Worm (Caenorhabditis elegans) whole organism, L1 larva: ENCODE results near the gene Y73B6BL.14.

ENCODE experiments used
- C34B4.2 ChIP-seq: sonication (generic microtip); optimal IDR thresholded peaks from 2 replicates; lab custom pipeline; 2017; ENCODE audit warnings: mild to moderate bottlenecking, missing genetic modification characterization, missing compliant biosample characterization
- alr-1 ChIP-seq: fragments of 200-800 bp; sonication (Bioruptor generic); optimal IDR thresholded peaks from 2 replicates; lab custom pipeline; 2018; ENCODE audit warnings: borderline replicate concordance, mild to moderate bottlenecking, missing genetic modification characterization, missing compliant biosample characterization
- ama-1 ChIP-seq: fragments of 150-350 bp; optimal IDR thresholded peaks from 2 replicates; lab custom pipeline; 2014
- ceh-90 ChIP-seq: sonication (generic microtip); optimal IDR thresholded peaks from 2 replicates; lab custom pipeline; 2016; ENCODE audit warnings: missing genetic modification characterization, missing compliant biosample characterization
- dpl-1 ChIP-seq, 3 experiments: fragments of 150-350 bp in 2 of 3; sonication (generic microtip) in 1 of 3; optimal IDR thresholded peaks; 2 replicates each; lab custom pipeline; 2014 to 2017; ENCODE audit warnings: missing biosample characterization in 3 of 3, missing genetic modification characterization in 3 of 3, missing genetic modification reagents in 3 of 3
- dsc-1 ChIP-seq: sonication (generic microtip); optimal IDR thresholded peaks from 2 replicates; lab custom pipeline; 2016; ENCODE audit warnings: mild to moderate bottlenecking, missing genetic modification characterization, missing compliant biosample characterization
- efl-1 ChIP-seq, 4 experiments: fragments of 150-350 bp; optimal IDR thresholded peaks in 3 of 4; peaks in 1 of 4; 1 replicate in 1 of 4; 2 replicates in 3 of 4; lab custom pipeline; 2014; ENCODE audit warnings: missing biosample characterization in 2 of 4, missing genetic modification characterization in 2 of 4, missing genetic modification reagents in 2 of 4
- egl-13 ChIP-seq: sonication (generic microtip); optimal IDR thresholded peaks from 2 replicates; lab custom pipeline; 2016; ENCODE audit warnings: missing genotype, missing genetic modification reagents, missing genetic modification characterization, missing compliant biosample characterization
- elt-2 ChIP-seq: sonication (generic microtip); optimal IDR thresholded peaks from 2 replicates; lab custom pipeline; 2016; ENCODE audit warnings: missing genetic modification characterization, mild to moderate bottlenecking, inconsistent platforms, missing compliant biosample characterization, missing genetic modification reagents
- fkh-4 ChIP-seq: sonication (generic microtip); optimal IDR thresholded peaks from 2 replicates; lab custom pipeline; 2016; ENCODE audit warnings: missing compliant biosample characterization, missing genetic modification characterization, borderline replicate concordance
- hlh-17 ChIP-seq: fragments of 200-800 bp; sonication (Bioruptor generic); optimal IDR thresholded peaks from 2 replicates; lab custom pipeline; 2018; ENCODE audit warnings: missing genetic modification characterization, mild to moderate bottlenecking, missing compliant biosample characterization, moderate library complexity, borderline replicate concordance
- irx-1 ChIP-seq: sonication (generic microtip); optimal IDR thresholded peaks from 2 replicates; lab custom pipeline; 2016; ENCODE audit warnings: missing genetic modification characterization, missing compliant biosample characterization
- isw-1 ChIP-seq: fragments of 200-800 bp; sonication (Bioruptor generic); IDR thresholded peaks from 2 replicates; pipeline ENCODE4 v1.3.6; 2022; ENCODE audit warnings: missing genetic modification characterization, missing compliant biosample characterization
- lin-35 ChIP-seq, 2 experiments: fragments of 150-350 bp; optimal IDR thresholded peaks; 2 replicates each; lab custom pipeline; 2014; ENCODE audit warnings: missing biosample characterization in 2 of 2, missing genetic modification characterization in 2 of 2, missing genetic modification reagents in 2 of 2
- lir-3 ChIP-seq: sonication (generic microtip); optimal IDR thresholded peaks from 2 replicates; lab custom pipeline; 2016; ENCODE audit warnings: mild to moderate bottlenecking, missing genetic modification characterization, moderate library complexity, missing compliant biosample characterization; ENCODE audit not compliant: poor library complexity
- lsy-2 ChIP-seq, 2 experiments: fragments of 150-350 bp; optimal IDR thresholded peaks; 2 replicates each; lab custom pipeline; 2014; ENCODE audit warnings: missing biosample characterization in 2 of 2, missing genetic modification characterization in 2 of 2
- mef-2 ChIP-seq: fragments of 150-350 bp; optimal IDR thresholded peaks from 2 replicates; lab custom pipeline; 2014; ENCODE audit warnings: missing biosample characterization, missing genetic modification characterization
- nhr-11 ChIP-seq: fragments of 150-350 bp; optimal IDR thresholded peaks from 2 replicates; lab custom pipeline; 2014; ENCODE audit warnings: missing biosample characterization, missing genetic modification characterization
- nhr-12 ChIP-seq: sonication (generic microtip); optimal IDR thresholded peaks from 2 replicates; lab custom pipeline; 2017; ENCODE audit warnings: missing biosample characterization, missing genetic modification characterization
- nhr-19 ChIP-seq: fragments of 200-800 bp; sonication (Bioruptor generic); conservative IDR thresholded peaks from 2 replicates; pipeline ENCODE4 v1.3.6; 2022; ENCODE audit warnings: missing genetic modification characterization, missing compliant biosample characterization
- nhr-20 ChIP-seq: sonication (generic microtip); optimal IDR thresholded peaks from 2 replicates; lab custom pipeline; 2016; ENCODE audit warnings: mild to moderate bottlenecking, missing genetic modification characterization, missing compliant biosample characterization
- nhr-237 ChIP-seq: fragments of 150-350 bp; optimal IDR thresholded peaks from 2 replicates; lab custom pipeline; 2014; ENCODE audit warnings: missing biosample characterization, missing genetic modification characterization
- nhr-47 ChIP-seq: sonication (generic microtip); optimal IDR thresholded peaks from 2 replicates; lab custom pipeline; 2016; ENCODE audit warnings: mild to moderate bottlenecking, missing genetic modification characterization, moderate library complexity, missing compliant biosample characterization
- nhr-71 ChIP-seq: sonication (generic microtip); optimal IDR thresholded peaks from 2 replicates; lab custom pipeline; 2016; ENCODE audit warnings: mild to moderate bottlenecking, missing genetic modification characterization, moderate library complexity, missing compliant biosample characterization
- nhr-85 ChIP-seq: sonication (generic microtip); peaks from one replicate; lab custom pipeline; 2016; ENCODE audit warnings: missing genetic modification characterization, inconsistent platforms, missing compliant biosample characterization
- nhr-90 ChIP-seq: sonication (generic microtip); optimal IDR thresholded peaks from 2 replicates; lab custom pipeline; 2016; ENCODE audit warnings: mild to moderate bottlenecking, missing genetic modification characterization, missing compliant biosample characterization; ENCODE audit not compliant: poor library complexity
- rnt-1 ChIP-seq: sonication (generic microtip); optimal IDR thresholded peaks from 2 replicates; lab custom pipeline; 2016; ENCODE audit warnings: mild to moderate bottlenecking, missing genetic modification characterization, moderate library complexity, missing compliant biosample characterization
- snpc-4 ChIP-seq: fragments of 150-350 bp; optimal IDR thresholded peaks from 2 replicates; lab custom pipeline; 2014; ENCODE audit warnings: missing biosample characterization, missing genetic modification characterization
- snu-23 ChIP-seq: sonication (generic microtip); optimal IDR thresholded peaks from 2 replicates; lab custom pipeline; 2016; ENCODE audit warnings: missing genetic modification characterization, missing compliant biosample characterization
- sox-4 ChIP-seq: sonication (generic microtip); optimal IDR thresholded peaks from 2 replicates; lab custom pipeline; 2016; ENCODE audit warnings: missing genetic modification characterization, missing compliant biosample characterization
- swsn-7 ChIP-seq: sonication (generic microtip); optimal IDR thresholded peaks from 2 replicates; lab custom pipeline; 2016; ENCODE audit warnings: missing genetic modification characterization, missing compliant biosample characterization
- tbx-2 ChIP-seq: sonication (generic microtip); optimal IDR thresholded peaks from 2 replicates; lab custom pipeline; 2016; ENCODE audit warnings: missing genetic modification characterization, missing compliant biosample characterization
- xbp-1 ChIP-seq: sonication (generic microtip); optimal IDR thresholded peaks from 2 replicates; lab custom pipeline; 2016; ENCODE audit warnings: missing genetic modification characterization, missing compliant biosample characterization
- zip-4 ChIP-seq: fragments of 200-800 bp; sonication (Bioruptor generic); optimal IDR thresholded peaks from 2 replicates; lab custom pipeline; 2018; ENCODE audit warnings: mild to moderate bottlenecking, missing genetic modification characterization, moderate library complexity, missing compliant biosample characterization
- ztf-11 ChIP-seq, 2 experiments: sonication (generic microtip); optimal IDR thresholded peaks; 2 replicates each; lab custom pipeline; 2016 to 2017; ENCODE audit warnings: missing genetic modification characterization in 2 of 2, missing biosample characterization in 1 of 2, missing compliant biosample characterization in 1 of 2

Gene Y73B6BL.14

ce11 chrIV:6376473-6377115 is 33.8 kb upstream of the Y73B6BL.14 start, which contains the start of the genes hrpf-2 and bli-6 (continued):
- no peak for TF ChIP-seq ama-1 (lab: Kevin White, UChicago)

ce11 chrIV:6373721-6374120 is 30.9 kb upstream of the Y73B6BL.14 start:
- no peak for TF ChIP-seq isw-1 (GFP tag; lab: Robert Waterston, UW)
- TF ChIP-seq dsc-1 (tag; lab: Kevin White, UChicago): no peak
- no peak for TF ChIP-seq efl-1 (optimal IDR thresholded peaks at IDR 0.05; lab: Kevin White, UChicago)
- peak in 1 of 2 experiments; percentile 8 for TF ChIP-seq efl-1 (GFP tag; optimal IDR thresholded peaks at IDR 0.05 in 1 of 2; lab: Kevin White, UChicago)
- no peak for TF ChIP-seq mef-2 (tag; lab: Kevin White, UChicago)
- no peak for TF ChIP-seq snpc-4 (tag; lab: Kevin White, UChicago)

- no peak for TF ChIP-seq nhr-237 (tag; lab: Kevin White, UChicago)
These were observed 30.2 kb upstream of the Y73B6BL.14 start, which contains the start of gene smg-3 for ce11 chrIV:6372993-6373392. Gene smg-3 (minus strand): TSS chrIV:6373093.

ce11 chrIV:6372267-6372666 is 29.5 kb upstream of the Y73B6BL.14 start:
- TF ChIP-seq alr-1 (tag; lab: Kevin White, UChicago): no peak

ce11 chrIV:6369489-6369888 is 26.7 kb upstream of the Y73B6BL.14 start:
- TF ChIP-seq irx-1 (tag; lab: Kevin White, UChicago) (peak; percentile 59), lin-35 (GFP tag; optimal IDR thresholded peaks at IDR 0.05; lab: Kevin White, UChicago) (peak; percentile 75 to 91), xbp-1 (tag; lab: Kevin White, UChicago) (peak; percentile 2), snu-23 (GFP tag; lab: Kevin White, UChicago) (peak; percentile 37), egl-13 (tag; lab: Kevin White, UChicago) (peak; percentile 32), lir-3 (tag; lab: Kevin White, UChicago) (peak; percentile 57), tbx-2 (tag; lab: Kevin White, UChicago) (peak; percentile 7), fkh-4 (peak; percentile 7), nhr-85 (tag; lab: Kevin White, UChicago) (peak; percentile 80), dsc-1 (tag; lab: Kevin White, UChicago) (peak; percentile 36), lsy-2 (tag; optimal IDR thresholded peaks at IDR 0.05; lab: Kevin White, UChicago) (peak in 1 of 2 experiments; percentile 52), ama-1 (lab: Kevin White, UChicago) (no peak), dpl-1 (GFP tag; optimal IDR thresholded peaks at IDR 0.05; lab: Kevin White, UChicago) (peak; percentile 78 to 87 (median 85)), efl-1 (optimal IDR thresholded peaks at IDR 0.05; lab: Kevin White, UChicago) (peak; percentile 90 to 92), efl-1 (GFP tag; optimal IDR thresholded peaks at IDR 0.05 in 1 of 2; lab: Kevin White, UChicago) (peak; percentile 89 to 99), rnt-1 (tag; lab: Kevin White, UChicago) (peak; percentile 70), swsn-7 (tag; lab: Kevin White, UChicago) (peak; percentile 26), sox-4 (tag; lab: Kevin White, UChicago) (peak; percentile 5), nhr-71 (tag; lab: Kevin White, UChicago) (peak; percentile 58), C34B4.2 (tag; lab: Kevin White, UChicago) (no peak), nhr-19 (peak; percentile 29; the same call in 1 of the 2 replicates), ceh-90 (tag; lab: Kevin White, UChicago) (peak; percentile 77), nhr-47 (tag; lab: Kevin White, UChicago) (peak; percentile 56), ztf-11 (tag; optimal IDR thresholded peaks at IDR 0.05; lab: Kevin White, UChicago) (peak in 1 of 2 experiments; percentile 8), nhr-90 (tag; lab: Kevin White, UChicago) (peak; percentile 57), nhr-20 (tag; lab: Kevin White, UChicago) (peak; percentile 22), hlh-17 (GFP tag; lab: Kevin White, UChicago) (no peak), nhr-11 (tag; lab: Kevin White, UChicago) (no peak), nhr-12 (no peak), zip-4 (no peak), elt-2 (tag; lab: Kevin White, UChicago) (peak; percentile 28)
